Fruit fly (Drosophila melanogaster) whole organism, embryonic: ENCODE results near the gene CG6788.

Experiments used
- Bgb ChIP-seq: fragments of 200-800 bp; sonication (Bioruptor generic); IDR thresholded peaks from 2 replicates; pipeline ENCODE4 v1.3.6; 2022; ENCODE audit warnings: missing biosample characterization, missing genetic modification characterization; ENCODE audit not compliant: partially characterized antibody
- Bteb2 ChIP-seq: fragments of 200-800 bp; sonication (Bioruptor generic); optimal IDR thresholded peaks from 2 replicates; lab custom pipeline; 2016; ENCODE audit warnings: missing biosample characterization, missing genetic modification characterization
- CG10267 ChIP-seq: fragments of 200-800 bp; sonication (Bioruptor generic); optimal IDR thresholded peaks from 2 replicates; lab custom pipeline; 2018; ENCODE audit warnings: missing biosample characterization, mild to moderate bottlenecking, missing genetic modification characterization, moderate library complexity
- CG10462 ChIP-seq: fragments of 200-800 bp; sonication (Bioruptor generic); optimal IDR thresholded peaks from 2 replicates; lab custom pipeline; 2016; ENCODE audit warnings: missing biosample characterization, missing genetic modification characterization
- CG11398 ChIP-seq: fragments of 200-800 bp; sonication (Bioruptor generic); optimal IDR thresholded peaks from 2 replicates; lab custom pipeline; 2016; ENCODE audit warnings: missing biosample characterization, missing genetic modification characterization
- CG12219 ChIP-seq: fragments of 200-800 bp; sonication (Bioruptor generic); optimal IDR thresholded peaks from 3 replicates; lab custom pipeline; 2018; ENCODE audit warnings: missing biosample characterization, mild to moderate bottlenecking, missing genetic modification characterization
- CG14014 ChIP-seq: fragments of 200-800 bp; sonication (Bioruptor generic); IDR thresholded peaks from 2 replicates; pipeline ENCODE4 v1.3.6; 2022; ENCODE audit warnings: missing biosample characterization, missing genetic modification characterization
- CG15514 ChIP-seq: fragments of 200-800 bp; sonication (Bioruptor generic); optimal IDR thresholded peaks from 3 replicates; lab custom pipeline; 2017; ENCODE audit warnings: missing biosample characterization, missing genetic modification characterization, mild to moderate bottlenecking, moderate library complexity, missing genetic modification reagents
- CG17361 ChIP-seq: fragments of 200-800 bp; sonication (Bioruptor generic); IDR thresholded peaks from 3 replicates; pipeline ENCODE4 v1.3.6; 2022; ENCODE audit warnings: missing biosample characterization, missing genetic modification characterization
- CG18262 ChIP-seq: fragments of 200-800 bp; optimal IDR thresholded peaks from 3 replicates; lab custom pipeline; 2019; ENCODE audit warnings: missing biosample characterization, mild to moderate bottlenecking, missing genetic modification characterization, moderate library complexity
- CG30431 ChIP-seq: fragments of 200-800 bp; sonication (Bioruptor generic); optimal IDR thresholded peaks from 2 replicates; lab custom pipeline; 2017; ENCODE audit warnings: missing biosample characterization, missing genetic modification characterization
- CG33213 ChIP-seq: fragments of 200-800 bp; sonication (Bioruptor generic); optimal IDR thresholded peaks from 3 replicates; lab custom pipeline; 2016; ENCODE audit warnings: missing biosample characterization, missing genetic modification characterization
- CG3838 ChIP-seq: fragments of 200-800 bp; sonication (Bioruptor generic); optimal IDR thresholded peaks from 3 replicates; lab custom pipeline; 2016; ENCODE audit warnings: missing biosample characterization, missing genetic modification characterization
- CG4328 ChIP-seq: fragments of 200-800 bp; sonication (Bioruptor generic); optimal IDR thresholded peaks from 3 replicates; lab custom pipeline; 2017; ENCODE audit warnings: missing biosample characterization, missing genetic modification reagents, missing genetic modification characterization
- CG6765 ChIP-seq: fragments of 200-800 bp; sonication (Bioruptor generic); optimal IDR thresholded peaks from 3 replicates; lab custom pipeline; 2017; ENCODE audit warnings: missing biosample characterization, mild to moderate bottlenecking, missing genetic modification characterization
- CG7372 ChIP-seq: fragments of 200-800 bp; sonication (Bioruptor generic); IDR thresholded peaks from 2 replicates; pipeline ENCODE4 v1.3.6; 2022; ENCODE audit warnings: missing biosample characterization, missing genetic modification characterization
- CG7745 ChIP-seq: fragments of 200-800 bp; sonication (Bioruptor generic); optimal IDR thresholded peaks from 2 replicates; lab custom pipeline; 2018; ENCODE audit warnings: missing biosample characterization, mild to moderate bottlenecking, missing genetic modification characterization, moderate library complexity
- CG8089 ChIP-seq: fragments of 200-800 bp; sonication (Bioruptor generic); optimal IDR thresholded peaks from 3 replicates; lab custom pipeline; 2016; ENCODE audit warnings: missing biosample characterization, missing genetic modification characterization
- CG8388 ChIP-seq: fragments of 200-800 bp; sonication (Bioruptor generic); optimal IDR thresholded peaks from 2 replicates; lab custom pipeline; 2019; ENCODE audit warnings: missing biosample characterization, mild to moderate bottlenecking, missing genetic modification characterization, moderate library complexity
- CHES-1-like ChIP-seq: fragments of 200-800 bp; sonication (Bioruptor generic); optimal IDR thresholded peaks from 2 replicates; lab custom pipeline; 2016; ENCODE audit warnings: missing biosample characterization, missing genetic modification characterization
- D ChIP-seq, 2 experiments: fragments of 200-800 bp in 1 of 2; fragments of >200 bp in 1 of 2; sonication (Bioruptor generic) in 1 of 2; optimal IDR thresholded peaks; 2 replicates in 1 of 2; 3 replicates in 1 of 2; lab custom pipeline; 2017; ENCODE audit warnings: mild to moderate bottlenecking in 1 of 2, missing biosample characterization in 1 of 2, missing genetic modification characterization in 1 of 2, missing genetic modification reagents in 1 of 2
- Dp ChIP-seq: fragments of 200-800 bp; sonication (Bioruptor generic); optimal IDR thresholded peaks from 2 replicates; lab custom pipeline; 2018; ENCODE audit warnings: missing biosample characterization, mild to moderate bottlenecking, missing genetic modification characterization, moderate library complexity
- HmgD ChIP-seq: fragments of 200-800 bp; sonication (Bioruptor generic); optimal IDR thresholded peaks from 3 replicates; lab custom pipeline; 2016; ENCODE audit warnings: missing biosample characterization, missing genetic modification characterization
- Hr51 ChIP-seq, 2 experiments: fragments of 200-800 bp; sonication (Bioruptor generic); optimal IDR thresholded peaks; 2 replicates in 1 of 2; 3 replicates in 1 of 2; lab custom pipeline; 2016 to 2018; ENCODE audit warnings: missing biosample characterization in 2 of 2, missing genetic modification characterization in 2 of 2, mild to moderate bottlenecking in 1 of 2, moderate library complexity in 1 of 2
- Lhr ChIP-seq: fragments of 200-800 bp; sonication (Bioruptor generic); optimal IDR thresholded peaks from 3 replicates; lab custom pipeline; 2017; ENCODE audit warnings: mild to moderate bottlenecking, missing biosample characterization, missing genetic modification reagents, missing genetic modification characterization
- MESR4 ChIP-seq: fragments of 200-800 bp; sonication (Bioruptor generic); optimal IDR thresholded peaks from 2 replicates; lab custom pipeline; 2018; ENCODE audit warnings: missing biosample characterization, mild to moderate bottlenecking, missing genetic modification characterization, moderate library complexity
- Med ChIP-seq: fragments of 200-800 bp; sonication (Bioruptor generic); peaks from one replicate; lab custom pipeline; 2016; ENCODE audit warnings: missing biosample characterization, missing genetic modification characterization, mild to moderate bottlenecking, inconsistent platforms, moderate library complexity
- Rfx ChIP-seq: fragments of 200-800 bp; sonication (Bioruptor generic); IDR thresholded peaks from 2 replicates; pipeline ENCODE4 v1.3.6; 2022; ENCODE audit warnings: missing biosample characterization, missing genetic modification characterization
- ac ChIP-seq: fragments of 200-800 bp; sonication (Bioruptor generic); optimal IDR thresholded peaks from 3 replicates; lab custom pipeline; 2017; ENCODE audit warnings: missing biosample characterization, mild to moderate bottlenecking, missing genetic modification characterization
- amos ChIP-seq: fragments of 200-800 bp; sonication (Bioruptor generic); IDR thresholded peaks from 2 replicates; pipeline ENCODE4 v1.3.6; 2022; ENCODE audit warnings: missing biosample characterization, missing genetic modification characterization; ENCODE audit not compliant: partially characterized antibody
- ara ChIP-seq: fragments of 200-800 bp; sonication (Bioruptor generic); IDR thresholded peaks from 2 replicates; pipeline ENCODE4 v1.3.6; 2022; ENCODE audit warnings: missing biosample characterization, missing genetic modification characterization
- ash1 ChIP-seq: fragments of 200-800 bp; sonication (Bioruptor generic); optimal IDR thresholded peaks from 2 replicates; lab custom pipeline; 2018; ENCODE audit warnings: missing biosample characterization, mild to moderate bottlenecking, missing genetic modification characterization
- bcd ChIP-seq: fragments of 200-800 bp; sonication (Bioruptor generic); optimal IDR thresholded peaks from 2 replicates; lab custom pipeline; 2017; ENCODE audit warnings: missing biosample characterization, mild to moderate bottlenecking, missing genetic modification characterization
- bowl ChIP-seq: fragments of 200-800 bp; sonication (Bioruptor generic); IDR thresholded peaks from 2 replicates; pipeline ENCODE4 v1.3.6; 2022; ENCODE audit warnings: missing biosample characterization, missing genetic modification characterization
- btn ChIP-seq: fragments of 200-800 bp; sonication (Bioruptor generic); optimal IDR thresholded peaks from 2 replicates; lab custom pipeline; 2016; ENCODE audit warnings: missing biosample characterization, missing genetic modification characterization
- chif ChIP-seq, 2 experiments: fragments of 200-800 bp; sonication (Bioruptor generic); optimal IDR thresholded peaks; 3 replicates each; lab custom pipeline; 2016; ENCODE audit warnings: missing biosample characterization in 2 of 2, missing genetic modification characterization in 2 of 2
- chn ChIP-seq: fragments of 200-800 bp; sonication (Bioruptor generic); optimal IDR thresholded peaks from 2 replicates; lab custom pipeline; 2016; ENCODE audit warnings: missing biosample characterization, missing genetic modification characterization
- fd96Cb ChIP-seq: fragments of 200-800 bp; sonication (Bioruptor generic); optimal IDR thresholded peaks from 2 replicates; lab custom pipeline; 2018; ENCODE audit warnings: missing biosample characterization, mild to moderate bottlenecking, missing genetic modification characterization, moderate library complexity
- ftz-f1 ChIP-seq: fragments of 200-800 bp; sonication (Bioruptor generic); optimal IDR thresholded peaks from 2 replicates; lab custom pipeline; 2016; ENCODE audit warnings: missing biosample characterization, missing genetic modification characterization
- grau ChIP-seq: fragments of 200-800 bp; optimal IDR thresholded peaks from 3 replicates; lab custom pipeline; 2019; ENCODE audit warnings: missing biosample characterization, mild to moderate bottlenecking, missing genetic modification characterization, moderate library complexity
- grn ChIP-seq: fragments of 200-800 bp; sonication (Bioruptor generic); optimal IDR thresholded peaks from 3 replicates; lab custom pipeline; 2017; ENCODE audit warnings: missing biosample characterization, missing genetic modification characterization
- maf-S ChIP-seq: fragments of 200-800 bp; sonication (Bioruptor generic); optimal IDR thresholded peaks from 2 replicates; lab custom pipeline; 2016; ENCODE audit warnings: missing biosample characterization, missing genetic modification characterization
- mirr ChIP-seq: fragments of 200-800 bp; sonication (Bioruptor generic); optimal IDR thresholded peaks from 3 replicates; lab custom pipeline; 2018; ENCODE audit warnings: missing biosample characterization, mild to moderate bottlenecking, missing genetic modification characterization
- rib ChIP-seq: fragments of 200-800 bp; sonication (Bioruptor generic); IDR thresholded peaks from 2 replicates; pipeline ENCODE4 v1.3.6; 2022; ENCODE audit warnings: missing biosample characterization, missing genetic modification characterization
- sna ChIP-seq: fragments of 200-800 bp; sonication (Bioruptor generic); IDR thresholded peaks from 2 replicates; pipeline ENCODE4 v1.3.6; 2022; ENCODE audit warnings: missing biosample characterization, missing genetic modification characterization; ENCODE audit not compliant: partially characterized antibody
- sr ChIP-seq: fragments of 200-800 bp; sonication (Bioruptor generic); IDR thresholded peaks from 3 replicates; pipeline ENCODE4 v1.3.6; 2022; ENCODE audit warnings: missing biosample characterization, missing genetic modification characterization
- sug ChIP-seq: fragments of 200-800 bp; optimal IDR thresholded peaks from 2 replicates; lab custom pipeline; 2019; ENCODE audit warnings: missing biosample characterization, mild to moderate bottlenecking, missing genetic modification characterization, moderate library complexity
- tx ChIP-seq: fragments of 200-800 bp; sonication (Bioruptor generic); optimal IDR thresholded peaks from 2 replicates; lab custom pipeline; 2016; ENCODE audit warnings: missing biosample characterization, missing genetic modification characterization
- zfh1 ChIP-seq: fragments of 200-800 bp; sonication (Bioruptor generic); IDR thresholded peaks from 3 replicates; pipeline ENCODE4 v1.3.6; 2022; ENCODE audit warnings: missing biosample characterization, missing genetic modification characterization

CG6788 gene

dm6 chrX:17850179-17850578 is 37.8 kb upstream of the CG6788 start, which contains the start of the genes CG15814 and Spt7 (continued):
- TF ChIP-seq CG4328 (GFP tag; lab: Kevin White, UChicago) = peak; percentile 13
- no peak for TF ChIP-seq CG10462 (GFP tag; lab: Kevin White, UChicago)
- TF ChIP-seq rib = no peak
- TF ChIP-seq ftz-f1 (GFP tag; lab: Kevin White, UChicago) = peak; percentile 35
- TF ChIP-seq Lhr (GFP tag; lab: Kevin White, UChicago) = peak; percentile 34
- 0 out of 3 replicates have a peak, but pooled peaks have one; percentile 9 for TF ChIP-seq sr (GFP tag; lab: Robert Waterston, UW)
- 0 out of 3 replicates have a peak, but pooled peaks have one; percentile 25 for TF ChIP-seq CG17361 (GFP tag; lab: Robert Waterston, UW)
- TF ChIP-seq ara (GFP tag; lab: Robert Waterston, UW) = 0 out of 2 replicates have a peak, but pooled peaks have one; percentile 24
- no peak for TF ChIP-seq CG12219 (GFP tag; lab: Kevin White, UChicago)
- peak; percentile 15 for TF ChIP-seq CG3838 (GFP tag; lab: Kevin White, UChicago)
- peak; percentile 32 for TF ChIP-seq grn (GFP tag; lab: Kevin White, UChicago)
- peak; percentile 18; the same call in 1 of the 2 replicates for TF ChIP-seq CG14014 (GFP tag; lab: Robert Waterston, UW)
- peak; percentile 62 for TF ChIP-seq MESR4 (GFP tag; lab: Kevin White, UChicago)
- TF ChIP-seq CG7745 (tag; lab: Kevin White, UChicago) = no peak
- no peak for TF ChIP-seq CG11398 (GFP tag; lab: Kevin White, UChicago)
- peak; percentile 40 for TF ChIP-seq sug
- no peak for TF ChIP-seq fd96Cb (tag; lab: Kevin White, UChicago)
- TF ChIP-seq grau (tag; lab: Kevin White, UChicago) = peak; percentile 39
- no peak for TF ChIP-seq D (optimal IDR thresholded peaks at IDR 0.05; lab: Kevin White, UChicago)
- TF ChIP-seq D (GFP tag; optimal IDR thresholded peaks at IDR 0.05; lab: Kevin White, UChicago) = no peak
- peak in 1 of 2 experiments; percentile 35 for TF ChIP-seq chif (GFP tag; optimal IDR thresholded peaks at IDR 0.05; lab: Kevin White, UChicago)
- no peak for TF ChIP-seq CG8388 (GFP tag; lab: Kevin White, UChicago)
- TF ChIP-seq mirr = peak; percentile 40
- TF ChIP-seq Rfx (GFP tag; lab: Robert Waterston, UW) = peak; percentile 66
- TF ChIP-seq maf-S (GFP tag; lab: Kevin White, UChicago) = peak; percentile 6
- peak; percentile 72 for TF ChIP-seq sna (GFP tag; lab: Robert Waterston, UW)
- no peak for TF ChIP-seq ac
- TF ChIP-seq btn (GFP tag; lab: Kevin White, UChicago) = peak; percentile 8
- peak; percentile 54 for TF ChIP-seq Dp
- no peak for TF ChIP-seq ash1
- peak; percentile 60 for TF ChIP-seq CG10267 (tag; lab: Kevin White, UChicago)
- peak; percentile 75 for TF ChIP-seq CHES-1-like (GFP tag; lab: Kevin White, UChicago)
- TF ChIP-seq bowl (GFP tag; lab: Robert Waterston, UW) = 0 out of 2 replicates have a peak, but pooled peaks have one; percentile 8
- TF ChIP-seq chn (GFP tag; lab: Kevin White, UChicago) = peak; percentile 23
- TF ChIP-seq CG18262 (tag; lab: Kevin White, UChicago) = peak; percentile 6
- no peak for TF ChIP-seq CG30431 (GFP tag; lab: Kevin White, UChicago)
- 0 out of 2 replicates have a peak, but pooled peaks have one; percentile 13 for TF ChIP-seq CG7372 (GFP tag; lab: Robert Waterston, UW)
- TF ChIP-seq bcd (GFP tag; lab: Kevin White, UChicago) = peak; percentile 35
- TF ChIP-seq CG15514 (GFP tag; lab: Kevin White, UChicago) = peak; percentile 85
- peak; percentile 15 for TF ChIP-seq tx (GFP tag; lab: Kevin White, UChicago)
- peak; percentile 94 for TF ChIP-seq Med (GFP tag; lab: Kevin White, UChicago)
- peak; percentile 4 for TF ChIP-seq Bteb2
- TF ChIP-seq Bgb = peak; percentile 88
- peak; percentile 12 for TF ChIP-seq CG8089 (GFP tag; lab: Kevin White, UChicago)
- peak; percentile 52; the same call in 1 of the 3 replicates for TF ChIP-seq zfh1 (GFP tag; lab: Robert Waterston, UW)
- TF ChIP-seq HmgD (GFP tag; lab: Kevin White, UChicago) = peak; percentile 66
- peak; percentile 90 for TF ChIP-seq amos (GFP tag; lab: Robert Waterston, UW)
- peak; percentile 52 for TF ChIP-seq CG33213 (GFP tag; lab: Kevin White, UChicago)
- peak in 1 of 2 experiments; percentile 38 for TF ChIP-seq Hr51 (GFP tag; optimal IDR thresholded peaks at IDR 0.05; lab: Kevin White, UChicago)
- TF ChIP-seq CG6765 = no peak
